Worm (Caenorhabditis elegans) whole organism, L3 larva: ENCODE results near the gene clc-5.

Source experiments
- aly-2 ChIP-seq: fragments of 150-350 bp; optimal IDR thresholded peaks from 2 replicates; lab custom pipeline; 2014; ENCODE audit warnings: missing biosample characterization, missing genetic modification characterization
- egl-27 ChIP-seq: sonication (generic microtip); optimal IDR thresholded peaks from 4 replicates; lab custom pipeline; 2017; ENCODE audit warnings: missing biosample characterization, missing genetic modification reagents, missing genetic modification characterization
- fos-1 ChIP-seq: fragments of 150-350 bp; optimal IDR thresholded peaks from 2 replicates; lab custom pipeline; 2014; ENCODE audit warnings: missing biosample characterization, missing genetic modification characterization
- nhr-237 ChIP-seq: fragments of 150-350 bp; optimal IDR thresholded peaks from 2 replicates; lab custom pipeline; 2014; ENCODE audit warnings: missing biosample characterization, missing genetic modification characterization
- nhr-77 ChIP-seq: fragments of 150-350 bp; optimal IDR thresholded peaks from 2 replicates; lab custom pipeline; 2014; ENCODE audit warnings: missing biosample characterization, missing genetic modification characterization

- TF ChIP-seq fos-1 (tag; lab: Kevin White, UChicago) = no peak
- no peak for TF ChIP-seq nhr-237 (tag; lab: Kevin White, UChicago)
- no peak for TF ChIP-seq aly-2 (tag; lab: Kevin White, UChicago)
- no peak for TF ChIP-seq egl-27 (tag; lab: Kevin White, UChicago)
- no peak for TF ChIP-seq nhr-77 (tag; lab: Kevin White, UChicago)
Observed at ce11 chrX:7397935-7398334, 35.4 kb upstream of the clc-5 start, which contains the start of gene C10A4.13.
